Fruit fly (Drosophila melanogaster) whole organism, wandering third instar larva: ENCODE results near the gene swm.

ENCODE experiments used
- Abd-B ChIP-seq: fragments of >200 bp; optimal IDR thresholded peaks from 2 replicates; lab custom pipeline; 2017; ENCODE audit warnings: missing biosample characterization, missing genetic modification characterization
- CG32264 ChIP-seq: fragments of 200-800 bp; sonication (Bioruptor generic); optimal IDR thresholded peaks from 2 replicates; lab custom pipeline; 2016; ENCODE audit warnings: missing biosample characterization, missing genetic modification characterization
- CG9705 ChIP-seq: fragments of 200-800 bp; sonication (Bioruptor generic); optimal IDR thresholded peaks from 2 replicates; lab custom pipeline; 2018; ENCODE audit warnings: missing biosample characterization, mild to moderate bottlenecking, missing genetic modification characterization
- Dfd ChIP-seq: fragments of >200 bp; optimal IDR thresholded peaks from 2 replicates; lab custom pipeline; 2017; ENCODE audit warnings: missing biosample characterization, missing genetic modification characterization
- Dif ChIP-seq: fragments of 200-275, 200-300 bp; sonication (Bioruptor generic); optimal IDR thresholded peaks from 2 replicates; lab custom pipeline; 2018; ENCODE audit warnings: missing biosample characterization, missing genetic modification characterization; ENCODE audit not compliant: partially characterized antibody
- GATAd ChIP-seq: sonication (Bioruptor generic); optimal IDR thresholded peaks from 2 replicates; lab custom pipeline; 2016; ENCODE audit warnings: missing biosample characterization, missing genetic modification characterization
- HLH106 ChIP-seq: fragments of 200-800 bp; optimal IDR thresholded peaks from 3 replicates; lab custom pipeline; 2019; ENCODE audit warnings: missing biosample characterization, mild to moderate bottlenecking, missing genetic modification characterization, moderate library complexity
- Hnf4 ChIP-seq: fragments of 200-800 bp; sonication (Bioruptor generic); optimal IDR thresholded peaks from 2 replicates; lab custom pipeline; 2016; ENCODE audit warnings: missing biosample characterization, mild to moderate bottlenecking, missing genetic modification characterization
- Hr78 ChIP-seq: fragments of >200 bp; optimal IDR thresholded peaks from 2 replicates; lab custom pipeline; 2017; ENCODE audit warnings: missing biosample characterization, missing genetic modification characterization
- Hr83 ChIP-seq: fragments of 200-300 bp; sonication (Bioruptor generic); optimal IDR thresholded peaks from 2 replicates; lab custom pipeline; 2016; ENCODE audit warnings: missing biosample characterization, mild to moderate bottlenecking, missing genetic modification characterization, moderate library complexity; ENCODE audit not compliant: poor library complexity, severe bottlenecking
- Jra ChIP-seq: sonication (Bioruptor generic); optimal IDR thresholded peaks from 2 replicates; lab custom pipeline; 2016; ENCODE audit warnings: missing biosample characterization, missing genetic modification characterization
- Mio ChIP-seq: sonication (Bioruptor generic); optimal IDR thresholded peaks from 2 replicates; lab custom pipeline; 2016; ENCODE audit warnings: missing biosample characterization, missing genetic modification characterization
- Myc ChIP-seq: fragments of >200 bp; optimal IDR thresholded peaks from 2 replicates; lab custom pipeline; 2017
- N ChIP-seq: fragments of >200 bp; optimal IDR thresholded peaks from 2 replicates; lab custom pipeline; 2018; ENCODE audit warnings: missing biosample characterization, missing external identifiers, missing genetic modification characterization
- OdsH ChIP-seq: fragments of 200-800 bp; sonication (Bioruptor generic); optimal IDR thresholded peaks from 2 replicates; lab custom pipeline; 2016; ENCODE audit warnings: missing biosample characterization, mild to moderate bottlenecking, missing genetic modification characterization
- Sp1 ChIP-seq: fragments of 200-800 bp; sonication (Bioruptor generic); optimal IDR thresholded peaks from 3 replicates; lab custom pipeline; 2019; ENCODE audit warnings: missing biosample characterization, mild to moderate bottlenecking, missing genetic modification characterization, moderate library complexity
- Vsx2 ChIP-seq: fragments of 200-300, 225-300 bp; sonication (Bioruptor generic); optimal IDR thresholded peaks from 2 replicates; lab custom pipeline; 2018; ENCODE audit warnings: missing biosample characterization, missing genetic modification characterization; ENCODE audit not compliant: partially characterized antibody
- br ChIP-seq: fragments of 200-800 bp; sonication (Bioruptor generic); optimal IDR thresholded peaks from 2 replicates; lab custom pipeline; 2016; ENCODE audit warnings: missing biosample characterization, missing genetic modification characterization
- brk ChIP-seq: fragments of 200-800 bp; sonication (Bioruptor generic); optimal IDR thresholded peaks from 2 replicates; lab custom pipeline; 2016; ENCODE audit warnings: missing biosample characterization, mild to moderate bottlenecking, missing genetic modification characterization
- dl ChIP-seq, 2 experiments: fragments of 175-275, 200-275 bp in 1 of 2; fragments of 200-275 bp in 1 of 2; sonication (Bioruptor generic); optimal IDR thresholded peaks; lab custom pipeline; 2018; ENCODE audit warnings: mild to moderate bottlenecking in 2 of 2, missing biosample characterization in 2 of 2, missing genetic modification characterization in 2 of 2, moderate library complexity in 2 of 2; ENCODE audit not compliant: partially characterized antibody in 2 of 2, insufficient read depth in 1 of 2
- dmrt93B ChIP-seq: fragments of 200-800 bp; sonication (Bioruptor generic); optimal IDR thresholded peaks from 2 replicates; lab custom pipeline; 2018; ENCODE audit warnings: missing biosample characterization, mild to moderate bottlenecking, missing genetic modification characterization
- dsf ChIP-seq: sonication (Bioruptor generic); optimal IDR thresholded peaks from 2 replicates; lab custom pipeline; 2016; ENCODE audit warnings: missing biosample characterization, missing genetic modification characterization, borderline replicate concordance
- foxo ChIP-seq, 2 experiments: fragments of 200-800 bp; sonication (Bioruptor generic); optimal IDR thresholded peaks; 2 replicates in 1 of 2; 3 replicates in 1 of 2; lab custom pipeline; 2016 to 2017; ENCODE audit warnings: missing biosample characterization in 2 of 2, missing genetic modification characterization in 2 of 2
- fru ChIP-seq: fragments of 200-800 bp; sonication (Bioruptor generic); optimal IDR thresholded peaks from 3 replicates; lab custom pipeline; 2016; ENCODE audit warnings: missing biosample characterization, mild to moderate bottlenecking, missing genetic modification characterization
- h ChIP-seq: fragments of 200-800 bp; sonication (Bioruptor generic); optimal IDR thresholded peaks from 3 replicates; lab custom pipeline; 2016; ENCODE audit warnings: missing biosample characterization, mild to moderate bottlenecking, missing genetic modification characterization
- jim ChIP-seq: fragments of 175-275, 200-325 bp; sonication (Bioruptor generic); optimal IDR thresholded peaks from 2 replicates; lab custom pipeline; 2016; ENCODE audit warnings: missing biosample characterization, mild to moderate bottlenecking, missing genetic modification characterization
- lola ChIP-seq: fragments of >200 bp; optimal IDR thresholded peaks from 2 replicates; lab custom pipeline; 2017; ENCODE audit warnings: missing biosample characterization, missing genetic modification characterization
- pan ChIP-seq: fragments of >200 bp; optimal IDR thresholded peaks from 2 replicates; lab custom pipeline; 2017
- psq ChIP-seq: fragments of 200-800 bp; sonication (Bioruptor generic); optimal IDR thresholded peaks from 3 replicates; lab custom pipeline; 2017; ENCODE audit warnings: missing biosample characterization, mild to moderate bottlenecking, missing genetic modification characterization, moderate library complexity
- rgr ChIP-seq: fragments of 200-800 bp; sonication (Bioruptor generic); optimal IDR thresholded peaks from 3 replicates; lab custom pipeline; 2016; ENCODE audit warnings: missing biosample characterization, mild to moderate bottlenecking, missing genetic modification characterization
- sage ChIP-seq: fragments of 200-800 bp; sonication (Bioruptor generic); optimal IDR thresholded peaks from 2 replicates; lab custom pipeline; 2016; ENCODE audit warnings: missing biosample characterization, mild to moderate bottlenecking, missing genetic modification characterization
- tai ChIP-seq: sonication (Bioruptor generic); optimal IDR thresholded peaks from 2 replicates; lab custom pipeline; 2016; ENCODE audit warnings: missing biosample characterization, missing genetic modification characterization
- usp ChIP-seq: fragments of >200 bp; optimal IDR thresholded peaks from 2 replicates; lab custom pipeline; 2017; ENCODE audit warnings: missing biosample characterization, missing genetic modification characterization
- woc ChIP-seq: sonication (Bioruptor generic); optimal IDR thresholded peaks from 2 replicates; lab custom pipeline; 2016; ENCODE audit warnings: missing biosample characterization, mild to moderate bottlenecking, missing genetic modification characterization

Gene swm

dm6 chr2L:19512184-19512583, 19.1 kb downstream of the swm start:
- TF ChIP-seq dl (GFP tag; optimal IDR thresholded peaks at IDR 0.05; lab: Kevin White, UChicago; ENCODE audit: insufficient read depth in 1 of 2, partially characterized antibody in 2 of 2) (no peak), Dif (GFP tag; lab: Kevin White, UChicago) (no peak), tai (GFP tag; lab: Kevin White, UChicago) (no peak), Jra (no peak), Vsx2 (GFP tag; lab: Kevin White, UChicago) (no peak)

DNA sequence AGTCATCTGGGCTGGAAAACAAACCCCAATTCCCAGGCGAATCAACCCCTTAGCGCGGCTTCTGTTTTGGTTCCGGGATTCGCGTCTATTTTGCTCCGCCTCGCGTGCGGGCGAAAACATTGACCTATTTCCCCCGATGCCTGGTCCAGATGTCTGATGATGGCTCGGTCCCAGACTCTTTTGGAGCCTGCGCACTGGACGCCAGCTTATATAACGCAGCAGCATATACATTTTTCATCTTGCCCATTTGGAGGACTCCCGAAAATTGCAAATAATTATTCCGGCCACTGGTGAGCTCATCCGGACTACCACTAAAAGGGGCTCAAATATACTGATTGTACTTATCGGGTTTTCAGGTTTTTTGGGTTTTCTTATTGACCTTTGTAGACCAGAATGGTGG, 23.0 kb downstream of the swm start:
- TF ChIP-seq tai (GFP tag; lab: Kevin White, UChicago) (no peak), Sp1 (GFP tag; lab: Kevin White, UChicago) (no peak), rgr (GFP tag; lab: Kevin White, UChicago) (no peak), OdsH (GFP tag; lab: Kevin White, UChicago) (no peak), psq (GFP tag; lab: Kevin White, UChicago) (peak; percentile 34), Vsx2 (GFP tag; lab: Kevin White, UChicago) (no peak), foxo (GFP tag; optimal IDR thresholded peaks at IDR 0.05; lab: Kevin White, UChicago) (no peak)

dm6 chr2L:19517154-19517814, 24.2 kb downstream of the swm start, which contains the start of gene Hasp:
Gene Hasp, minus strand, starts transcription at chr2L:19517204.
- TF ChIP-seq GATAd (GFP tag; lab: Kevin White, UChicago) (no peak), HLH106 (tag; lab: Kevin White, UChicago) (peak; percentile 17), Hnf4 (GFP tag; lab: Kevin White, UChicago) (no peak), Hr78 (GFP tag; lab: Kevin White, UChicago) (no peak)

dm6 chr2L:19518636-19519086, 25.6 kb downstream of the swm start, which contains the start of gene CG10132:
Gene CG10132, plus strand, starts transcription at chr2L:19518824.
- TF ChIP-seq woc (GFP tag; lab: Kevin White, UChicago) (no peak), CG32264 (no peak), Hr83 (GFP tag; lab: Kevin White, UChicago) (no peak), brk (GFP tag; lab: Kevin White, UChicago) (no peak), Hr78 (GFP tag; lab: Kevin White, UChicago) (no peak), Myc (lab: Kevin White, UChicago) (no peak)

dm6 chr2L:19519611-19520010, 26.6 kb downstream of the swm start:
- no peak for TF ChIP-seq sage
- TF ChIP-seq Hr83 (GFP tag; lab: Kevin White, UChicago) = no peak
- TF ChIP-seq Abd-B (GFP tag; lab: Kevin White, UChicago) = no peak
- TF ChIP-seq tai (GFP tag; lab: Kevin White, UChicago) = no peak
- TF ChIP-seq CG9705 = no peak
- no peak for TF ChIP-seq fru
- TF ChIP-seq Dfd (GFP tag; lab: Kevin White, UChicago) = no peak
- TF ChIP-seq Hr78 (GFP tag; lab: Kevin White, UChicago) = no peak

DNA sequence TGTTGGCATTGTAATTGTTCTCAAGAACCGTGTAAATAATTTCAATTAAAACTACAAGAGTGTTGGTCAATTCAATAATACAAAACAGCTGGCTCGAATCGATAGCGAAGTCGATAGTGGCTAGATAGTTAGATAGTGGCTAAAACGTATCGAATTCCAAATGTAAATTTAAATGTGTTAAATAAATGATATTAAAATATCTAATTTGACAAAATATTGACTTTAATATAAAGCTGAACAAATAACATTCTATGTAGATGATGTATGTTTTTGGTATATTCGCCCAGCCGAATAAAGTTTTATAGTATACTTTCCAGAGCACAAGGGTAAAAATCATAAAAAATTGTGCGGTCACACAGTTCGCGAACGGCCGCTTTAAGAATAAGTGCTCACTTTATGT, 33.3 kb downstream of the swm start, which contains the start of the genes Dpm1 and CG10137:
Gene Dpm1 (minus strand): TSS at position 53 of the 400 bp plus-strand sequence.
Gene CG10137 (plus strand): TSS at position 371 of the 400 bp plus-strand sequence.
- no peak for TF ChIP-seq psq (GFP tag; lab: Kevin White, UChicago)
- TF ChIP-seq dmrt93B (GFP tag; lab: Kevin White, UChicago) = no peak
- no peak for TF ChIP-seq CG9705
- no peak for TF ChIP-seq pan (lab: Kevin White, UChicago)
- no peak for TF ChIP-seq Hr78 (GFP tag; lab: Kevin White, UChicago)
- TF ChIP-seq brk (GFP tag; lab: Kevin White, UChicago) = no peak
- no peak for TF ChIP-seq foxo (GFP tag; optimal IDR thresholded peaks at IDR 0.05; lab: Kevin White, UChicago)
- TF ChIP-seq Hr83 (GFP tag; lab: Kevin White, UChicago) = no peak
- TF ChIP-seq Jra = no peak
- no peak for TF ChIP-seq tai (GFP tag; lab: Kevin White, UChicago)
- no peak for TF ChIP-seq HLH106 (tag; lab: Kevin White, UChicago)
- no peak for TF ChIP-seq Dif (GFP tag; lab: Kevin White, UChicago)
- TF ChIP-seq Dfd (GFP tag; lab: Kevin White, UChicago) = no peak
- no peak for TF ChIP-seq Vsx2 (GFP tag; lab: Kevin White, UChicago)
- TF ChIP-seq Hnf4 (GFP tag; lab: Kevin White, UChicago) = no peak
- TF ChIP-seq sage = peak; percentile 30
- no peak for TF ChIP-seq lola (GFP tag; lab: Kevin White, UChicago)
- no peak for TF ChIP-seq Sp1 (GFP tag; lab: Kevin White, UChicago)
- TF ChIP-seq jim (GFP tag; lab: Kevin White, UChicago) = no peak
- TF ChIP-seq Abd-B (GFP tag; lab: Kevin White, UChicago) = no peak
- TF ChIP-seq dsf (GFP tag; lab: Kevin White, UChicago) = no peak
- no peak for TF ChIP-seq woc (GFP tag; lab: Kevin White, UChicago)
- no peak for TF ChIP-seq N (GFP tag; lab: Kevin White, UChicago)
- TF ChIP-seq br (GFP tag; lab: Kevin White, UChicago) = no peak
- no peak for TF ChIP-seq OdsH (GFP tag; lab: Kevin White, UChicago)
- TF ChIP-seq GATAd (GFP tag; lab: Kevin White, UChicago) = no peak
- TF ChIP-seq h (GFP tag; lab: Kevin White, UChicago) = peak; percentile 25
- no peak for TF ChIP-seq usp
- no peak for TF ChIP-seq CG32264
- TF ChIP-seq fru = no peak
- no peak for TF ChIP-seq dl (GFP tag; optimal IDR thresholded peaks at IDR 0.05; lab: Kevin White, UChicago; ENCODE audit: insufficient read depth in 1 of 2, partially characterized antibody in 2 of 2)
- peak; percentile 19 for TF ChIP-seq rgr (GFP tag; lab: Kevin White, UChicago)
- no peak for TF ChIP-seq Mio (GFP tag; lab: Kevin White, UChicago)
